Fruit fly (Drosophila melanogaster) whole organism, embryonic: ENCODE results near the gene aqz.

ENCODE experiments used
- CG10209 ChIP-seq: fragments of 200-800 bp; sonication (Bioruptor generic); optimal IDR thresholded peaks from 3 replicates; lab custom pipeline; 2017; ENCODE audit warnings: missing biosample characterization, mild to moderate bottlenecking, missing genetic modification characterization, missing genetic modification reagents
- CG10366 ChIP-seq: fragments of 200-800 bp; sonication (Bioruptor generic); IDR thresholded peaks from 2 replicates; pipeline ENCODE4 v1.3.6; 2022; ENCODE audit warnings: missing biosample characterization, missing genetic modification characterization
- CG11085 ChIP-seq: fragments of 200-800 bp; sonication (Bioruptor generic); IDR thresholded peaks from 2 replicates; pipeline ENCODE4 v1.3.6; 2022; ENCODE audit warnings: missing biosample characterization, missing genetic modification characterization
- CG11456 ChIP-seq: fragments of 200-800 bp; sonication (Bioruptor generic); IDR thresholded peaks from 3 replicates; pipeline ENCODE4 v1.3.6; 2022; ENCODE audit warnings: missing biosample characterization, missing genetic modification characterization
- CG13894 ChIP-seq: fragments of 200-800 bp; sonication (Bioruptor generic); optimal IDR thresholded peaks from 3 replicates; lab custom pipeline; 2018; ENCODE audit warnings: missing biosample characterization, mild to moderate bottlenecking, missing genetic modification characterization, moderate library complexity
- CG14050 ChIP-seq: fragments of 200-800 bp; sonication (Bioruptor generic); IDR thresholded peaks from 3 replicates; pipeline ENCODE4 v1.3.6; 2022; ENCODE audit warnings: missing biosample characterization, missing genetic modification characterization
- CG16779 ChIP-seq: fragments of 200-800 bp; sonication (Bioruptor generic); IDR thresholded peaks from 2 replicates; pipeline ENCODE4 v1.3.6; 2022; ENCODE audit warnings: missing biosample characterization, missing genetic modification characterization
- CG16863 ChIP-seq: fragments of 200-800 bp; sonication (Bioruptor generic); optimal IDR thresholded peaks from 3 replicates; lab custom pipeline; 2016; ENCODE audit warnings: missing biosample characterization, missing genetic modification characterization
- CG18599 ChIP-seq: fragments of 200-800 bp; sonication (Bioruptor generic); optimal IDR thresholded peaks from 3 replicates; lab custom pipeline; 2017; ENCODE audit warnings: missing biosample characterization, missing genetic modification characterization, mild to moderate bottlenecking, moderate library complexity, missing genetic modification reagents
- CG31441 ChIP-seq: fragments of 200-800 bp; sonication (Bioruptor generic); IDR thresholded peaks from 2 replicates; pipeline ENCODE4 v1.3.6; 2022; ENCODE audit warnings: missing biosample characterization, missing genetic modification characterization
- CG43689 ChIP-seq: fragments of 200-800 bp; sonication (Bioruptor generic); IDR thresholded peaks from 2 replicates; pipeline ENCODE4 v1.3.6; 2022; ENCODE audit warnings: missing biosample characterization, missing genetic modification characterization
- CG4730 ChIP-seq: fragments of 200-800 bp; sonication (Bioruptor generic); IDR thresholded peaks from 2 replicates; pipeline ENCODE4 v1.3.6; 2022; ENCODE audit warnings: missing biosample characterization, missing genetic modification characterization
- CG6654 ChIP-seq: fragments of 200-800 bp; sonication (Bioruptor generic); optimal IDR thresholded peaks from 2 replicates; lab custom pipeline; 2017; ENCODE audit warnings: missing biosample characterization, mild to moderate bottlenecking, missing genetic modification characterization
- CG6813 ChIP-seq: fragments of 200-800 bp; sonication (Bioruptor generic); optimal IDR thresholded peaks from 2 replicates; lab custom pipeline; 2017; ENCODE audit warnings: missing biosample characterization, missing genetic modification characterization, mild to moderate bottlenecking, moderate library complexity, missing genetic modification reagents
- CG7372 ChIP-seq: fragments of 200-800 bp; sonication (Bioruptor generic); IDR thresholded peaks from 2 replicates; pipeline ENCODE4 v1.3.6; 2022; ENCODE audit warnings: missing biosample characterization, missing genetic modification characterization
- CG8359 ChIP-seq: fragments of 200-800 bp; sonication (Bioruptor generic); optimal IDR thresholded peaks from 2 replicates; lab custom pipeline; 2017; ENCODE audit warnings: missing biosample characterization, mild to moderate bottlenecking, missing genetic modification characterization, borderline replicate concordance
- Camta ChIP-seq: fragments of 200-800 bp; sonication (Bioruptor generic); optimal IDR thresholded peaks from 2 replicates; lab custom pipeline; 2016; ENCODE audit warnings: missing biosample characterization, missing genetic modification characterization
- D ChIP-seq, 2 experiments: fragments of 200-800 bp in 1 of 2; fragments of >200 bp in 1 of 2; sonication (Bioruptor generic) in 1 of 2; optimal IDR thresholded peaks; 2 replicates in 1 of 2; 3 replicates in 1 of 2; lab custom pipeline; 2017; ENCODE audit warnings: mild to moderate bottlenecking in 1 of 2, missing biosample characterization in 1 of 2, missing genetic modification characterization in 1 of 2, missing genetic modification reagents in 1 of 2
- D19B ChIP-seq: fragments of 200-800 bp; sonication (Bioruptor generic); optimal IDR thresholded peaks from 2 replicates; lab custom pipeline; 2017; ENCODE audit warnings: missing biosample characterization, mild to moderate bottlenecking, missing genetic modification characterization
- Doc3 ChIP-seq: fragments of 200-800 bp; sonication (Bioruptor generic); IDR thresholded peaks from 3 replicates; pipeline ENCODE4 v1.3.6; 2022; ENCODE audit warnings: missing biosample characterization, missing genetic modification characterization; ENCODE audit not compliant: partially characterized antibody
- Eip74EF ChIP-seq, 2 experiments: fragments of 200-800 bp in 1 of 2; fragments of >200 bp in 1 of 2; sonication (Bioruptor generic) in 1 of 2; optimal IDR thresholded peaks; 2 replicates each; lab custom pipeline; 2017 to 2019; ENCODE audit warnings: missing biosample characterization in 2 of 2, missing genetic modification characterization in 2 of 2, mild to moderate bottlenecking in 1 of 2, moderate library complexity in 1 of 2
- Elba2 ChIP-seq: fragments of 200-800 bp; sonication (Bioruptor generic); optimal IDR thresholded peaks from 3 replicates; lab custom pipeline; 2016; ENCODE audit warnings: missing biosample characterization, missing genetic modification characterization
- H15 ChIP-seq: fragments of 200-800 bp; sonication (Bioruptor generic); IDR thresholded peaks from 3 replicates; pipeline ENCODE4 v1.3.6; 2022; ENCODE audit warnings: missing biosample characterization, missing genetic modification characterization
- HHEX ChIP-seq: fragments of 200-800 bp; sonication (Bioruptor generic); optimal IDR thresholded peaks from 3 replicates; lab custom pipeline; 2017; ENCODE audit warnings: missing biosample characterization, mild to moderate bottlenecking, missing genetic modification characterization, missing genetic modification reagents
- HLH4C ChIP-seq: fragments of 200-800 bp; sonication (Bioruptor generic); IDR thresholded peaks from 3 replicates; pipeline ENCODE4 v1.3.6; 2022; ENCODE audit warnings: missing biosample characterization, missing genetic modification characterization; ENCODE audit not compliant: partially characterized antibody
- Pdp1 ChIP-seq, 2 experiments: fragments of 200-800 bp; sonication (Bioruptor generic); optimal IDR thresholded peaks; 3 replicates each; lab custom pipeline; 2016; ENCODE audit warnings: missing biosample characterization in 2 of 2, missing genetic modification characterization in 2 of 2, mild to moderate bottlenecking in 1 of 2, moderate library complexity in 1 of 2
- Ravus ChIP-seq: fragments of 200-800 bp; sonication (Bioruptor generic); IDR thresholded peaks from 2 replicates; pipeline ENCODE4 v1.3.6; 2022; ENCODE audit warnings: missing biosample characterization, missing genetic modification characterization
- az2 ChIP-seq: fragments of 200-800 bp; sonication (Bioruptor generic); optimal IDR thresholded peaks from 3 replicates; lab custom pipeline; 2016; ENCODE audit warnings: missing biosample characterization, missing genetic modification characterization
- chm ChIP-seq: fragments of 200-800 bp; sonication (Bioruptor generic); IDR thresholded peaks from 2 replicates; pipeline ENCODE4 v1.3.6; 2022; ENCODE audit warnings: missing biosample characterization, missing genetic modification characterization
- croc ChIP-seq: fragments of 200-800 bp; sonication (Bioruptor generic); conservative IDR thresholded peaks from 3 replicates; pipeline ENCODE4 v1.3.6; 2022; ENCODE audit warnings: missing biosample characterization, missing genetic modification characterization
- fd3F ChIP-seq: fragments of 200-800 bp; sonication (Bioruptor generic); optimal IDR thresholded peaks from 2 replicates; lab custom pipeline; 2018; ENCODE audit warnings: missing biosample characterization, mild to moderate bottlenecking, missing genetic modification characterization, moderate library complexity
- gcm ChIP-seq: fragments of 200-800 bp; sonication (Bioruptor generic); optimal IDR thresholded peaks from 2 replicates; lab custom pipeline; 2019; ENCODE audit warnings: missing biosample characterization, mild to moderate bottlenecking, missing genetic modification characterization, moderate library complexity
- gsb-n ChIP-seq: fragments of 200-800 bp; sonication (Bioruptor generic); optimal IDR thresholded peaks from 3 replicates; lab custom pipeline; 2018; ENCODE audit warnings: missing biosample characterization, mild to moderate bottlenecking, missing genetic modification characterization
- hbn ChIP-seq: fragments of 200-800 bp; sonication (Bioruptor generic); IDR thresholded peaks from 2 replicates; pipeline ENCODE4 v1.3.6; 2022; ENCODE audit warnings: missing biosample characterization, missing genetic modification characterization; ENCODE audit not compliant: partially characterized antibody
- hkb ChIP-seq, 2 experiments: fragments of 200-800 bp in 1 of 2; fragments of >200 bp in 1 of 2; sonication (Bioruptor generic) in 1 of 2; IDR thresholded peaks in 1 of 2; optimal IDR thresholded peaks in 1 of 2; 2 replicates each; pipeline versions ENCODE4 v1.3.6 to Lab custom; 2017 to 2022; ENCODE audit warnings: missing biosample characterization in 1 of 2, missing genetic modification characterization in 1 of 2
- lab ChIP-seq: fragments of 200-800 bp; sonication (Bioruptor generic); optimal IDR thresholded peaks from 3 replicates; lab custom pipeline; 2017; ENCODE audit warnings: missing biosample characterization, missing genetic modification characterization, mild to moderate bottlenecking, moderate library complexity, missing genetic modification reagents
- lmd ChIP-seq: fragments of 200-800 bp; sonication (Bioruptor generic); IDR thresholded peaks from 2 replicates; pipeline ENCODE4 v1.3.6; 2022; ENCODE audit warnings: missing biosample characterization, missing genetic modification characterization
- lov ChIP-seq, 2 experiments: fragments of 200-800 bp in 1 of 2; fragments of >200 bp in 1 of 2; sonication (Bioruptor generic) in 1 of 2; IDR thresholded peaks in 1 of 2; optimal IDR thresholded peaks in 1 of 2; 2 replicates in 1 of 2; 3 replicates in 1 of 2; pipeline versions ENCODE4 v1.3.6 to Lab custom; 2017 to 2022; ENCODE audit warnings: missing biosample characterization in 1 of 2, missing genetic modification characterization in 1 of 2
- pho ChIP-seq: fragments of 200-800 bp; sonication (Bioruptor generic); optimal IDR thresholded peaks from 2 replicates; lab custom pipeline; 2016; ENCODE audit warnings: missing biosample characterization, missing genetic modification characterization
- pita ChIP-seq: fragments of 200-800 bp; sonication (Bioruptor generic); optimal IDR thresholded peaks from 2 replicates; lab custom pipeline; 2017; ENCODE audit warnings: missing biosample characterization, mild to moderate bottlenecking, missing genetic modification characterization
- rib ChIP-seq: fragments of 200-800 bp; sonication (Bioruptor generic); IDR thresholded peaks from 2 replicates; pipeline ENCODE4 v1.3.6; 2022; ENCODE audit warnings: missing biosample characterization, missing genetic modification characterization
- sc ChIP-seq, 3 experiments: fragments of >200 bp in 2 of 3; fragments of 200-800 bp in 1 of 3; sonication (Bioruptor generic) in 1 of 3; optimal IDR thresholded peaks; 2 replicates in 2 of 3; 3 replicates in 1 of 3; lab custom pipeline; 2017; ENCODE audit warnings: mild to moderate bottlenecking in 1 of 3, missing biosample characterization in 1 of 3, missing genetic modification characterization in 1 of 3, missing genetic modification reagents in 1 of 3
- tll ChIP-seq, 2 experiments: fragments of 200-800 bp in 1 of 2; fragments of >200 bp in 1 of 2; sonication (Bioruptor generic) in 1 of 2; optimal IDR thresholded peaks; 2 replicates each; lab custom pipeline; 2017 to 2019; ENCODE audit warnings: missing biosample characterization in 2 of 2, missing genetic modification characterization in 2 of 2, mild to moderate bottlenecking in 1 of 2, moderate library complexity in 1 of 2
- tna ChIP-seq: fragments of 200-800 bp; sonication (Bioruptor generic); IDR thresholded peaks from 2 replicates; pipeline ENCODE4 v1.3.6; 2022; ENCODE audit warnings: missing biosample characterization, missing genetic modification characterization; ENCODE audit not compliant: partially characterized antibody
- zf30C ChIP-seq: fragments of 200-800 bp; sonication (Bioruptor generic); optimal IDR thresholded peaks from 3 replicates; lab custom pipeline; 2018; ENCODE audit warnings: missing biosample characterization, mild to moderate bottlenecking, missing genetic modification characterization
- zfh2 ChIP-seq: fragments of 200-800 bp; sonication (Bioruptor generic); optimal IDR thresholded peaks from 2 replicates; lab custom pipeline; 2016; ENCODE audit warnings: missing biosample characterization, missing genetic modification characterization

aqz gene

dm6 chr3R:8849373-8850228 lies 29.1 kb upstream of the aqz start (continued):
- TF ChIP-seq gsb-n (tag; lab: Kevin White, UChicago) (peak; percentile 49), zfh2 (GFP tag; lab: Kevin White, UChicago) (no peak), CG18599 (GFP tag; lab: Kevin White, UChicago) (no peak), CG11085 (no peak), croc (GFP tag; lab: Robert Waterston, UW) (no peak), lov (optimal IDR thresholded peaks at IDR 0.05; lab: Kevin White, UChicago) (no peak), lov (GFP tag; IDR thresholded peaks at IDR 0.05; lab: Robert Waterston, UW) (no peak), CG4730 (GFP tag; lab: Robert Waterston, UW) (no peak), fd3F (GFP tag; lab: Kevin White, UChicago) (no peak), CG14050 (GFP tag; lab: Robert Waterston, UW) (no peak), lmd (no peak), hkb (optimal IDR thresholded peaks at IDR 0.05; lab: Kevin White, UChicago) (no peak), hkb (GFP tag; IDR thresholded peaks at IDR 0.05; lab: Robert Waterston, UW) (peak; percentile 43; the same call in 1 of the 2 replicates), CG13894 (no peak), CG10366 (GFP tag; lab: Robert Waterston, UW) (0 out of 2 replicates have a peak, but pooled peaks have one; percentile 9), H15 (GFP tag; lab: Robert Waterston, UW) (no peak), CG7372 (GFP tag; lab: Robert Waterston, UW) (no peak), tll (GFP tag; optimal IDR thresholded peaks at IDR 0.05; lab: Kevin White, UChicago) (no peak), sc (optimal IDR thresholded peaks at IDR 0.05; lab: Kevin White, UChicago) (no peak), sc (GFP tag; optimal IDR thresholded peaks at IDR 0.05; lab: Kevin White, UChicago) (no peak), D19B (GFP tag; lab: Kevin White, UChicago) (no peak), Camta (GFP tag; lab: Kevin White, UChicago) (no peak), chm (GFP tag; lab: Robert Waterston, UW) (no peak), HLH4C (GFP tag; lab: Robert Waterston, UW) (no peak), CG10209 (GFP tag; lab: Kevin White, UChicago) (no peak), pita (no peak), Doc3 (no peak), pho (GFP tag; lab: Kevin White, UChicago) (no peak), CG16863 (GFP tag; lab: Kevin White, UChicago) (no peak), CG11456 (GFP tag; lab: Robert Waterston, UW) (no peak), Eip74EF (GFP tag; optimal IDR thresholded peaks at IDR 0.05; lab: Kevin White, UChicago) (no peak), az2 (GFP tag; lab: Kevin White, UChicago) (peak; percentile 24), gcm (GFP tag; lab: Kevin White, UChicago) (peak; percentile 5), rib (GFP tag; lab: Robert Waterston, UW) (no peak), CG6813 (GFP tag; lab: Kevin White, UChicago) (no peak), zf30C (GFP tag; lab: Kevin White, UChicago) (peak; percentile 77), lab (no peak), hbn (GFP tag; lab: Robert Waterston, UW) (no peak), Pdp1 (GFP tag; optimal IDR thresholded peaks at IDR 0.05; lab: Kevin White, UChicago) (no peak), CG43689 (GFP tag; lab: Robert Waterston, UW) (no peak), Ravus (no peak), tna (no peak), CG16779 (GFP tag; lab: Robert Waterston, UW) (no peak), D (optimal IDR thresholded peaks at IDR 0.05; lab: Kevin White, UChicago) (no peak), D (GFP tag; optimal IDR thresholded peaks at IDR 0.05; lab: Kevin White, UChicago) (no peak), CG6654 (GFP tag; lab: Kevin White, UChicago) (no peak), Elba2 (GFP tag; lab: Kevin White, UChicago) (no peak), CG31441 (GFP tag; lab: Robert Waterston, UW) (no peak), CG8359 (GFP tag; lab: Kevin White, UChicago) (no peak), HHEX (no peak)
